Fruit fly (Drosophila melanogaster): ENCODE measurements around the gene amrt.

amrt gene

dm6 chrX:13783958-13784907, 2.0 kb downstream of the amrt start:
- TF ChIP-seq net (GFP tag; optimal IDR thresholded peaks at IDR 0.05) (peak; percentile 69), fkh (GFP tag; optimal IDR thresholded peaks at IDR 0.05) (no peak), fd85E (GFP tag; optimal IDR thresholded peaks at IDR 0.05) (no peak), CG7368 (GFP tag; optimal IDR thresholded peaks at IDR 0.05) (peak; percentile 3), CG11902 (GFP tag; optimal IDR thresholded peaks at IDR 0.05) (peak; percentile 5), CG6163 (GFP tag; IDR thresholded peaks at IDR 0.05) (no peak), CG15336 (GFP tag; IDR thresholded peaks at IDR 0.05) (peak; percentile 77), CG1621 (tag; optimal IDR thresholded peaks at IDR 0.05) (peak; percentile 0), Hr4 (GFP tag; optimal IDR thresholded peaks at IDR 0.05) (peak; percentile 84), CG8319 (GFP tag; optimal IDR thresholded peaks at IDR 0.05) (no peak), CG3032 (tag; optimal IDR thresholded peaks at IDR 0.05) (peak; percentile 43), cyc (GFP tag; optimal IDR thresholded peaks at IDR 0.05) (peak; percentile 13), dsx (GFP tag; optimal IDR thresholded peaks at IDR 0.05; ENCODE audit: poor library complexity, severe bottlenecking) (peak; percentile 57), acj6 (GFP tag; optimal IDR thresholded peaks at IDR 0.05) (peak; percentile 57), Ets21C (GFP tag; optimal IDR thresholded peaks at IDR 0.05) (no peak), ss (GFP tag; optimal IDR thresholded peaks at IDR 0.05) (peak; percentile 19 to 23), esn (GFP tag; optimal IDR thresholded peaks at IDR 0.05) (peak; percentile 31), Lpt (GFP tag; optimal IDR thresholded peaks at IDR 0.05) (peak; percentile 23), CG10631 (GFP tag; optimal IDR thresholded peaks at IDR 0.05) (peak; percentile 16), CG6854 (GFP tag; optimal IDR thresholded peaks at IDR 0.05) (no peak), dac (GFP tag; optimal IDR thresholded peaks at IDR 0.05) (peak; percentile 58), eg (GFP tag; IDR thresholded peaks at IDR 0.05) (peak; percentile 74), Smox (GFP tag; optimal IDR thresholded peaks at IDR 0.05) (peak; percentile 27), topi (GFP tag; optimal IDR thresholded peaks at IDR 0.05) (peak; percentile 27), achi (GFP tag; optimal IDR thresholded peaks at IDR 0.05) (peak; percentile 38), Blimp-1 (GFP tag; optimal IDR thresholded peaks at IDR 0.05) (no peak), Eip93F (GFP tag; optimal IDR thresholded peaks at IDR 0.05) (no peak), Eip78C (GFP tag) (peak; percentile 88), pdm3 (GFP tag; optimal IDR thresholded peaks at IDR 0.05) (peak; percentile 66), CG6808 (GFP tag; optimal IDR thresholded peaks at IDR 0.05) (peak; percentile 23), CG9139 (GFP tag; optimal IDR thresholded peaks at IDR 0.05) (no peak), spab (GFP tag; optimal IDR thresholded peaks at IDR 0.05) (no peak), CG16779 (tag; optimal IDR thresholded peaks at IDR 0.05) (peak; percentile 8), Sox15 (GFP tag; optimal IDR thresholded peaks at IDR 0.05) (no peak), fd59A (GFP tag; optimal IDR thresholded peaks at IDR 0.05) (peak; percentile 28), CG11294 (GFP tag; IDR thresholded peaks at IDR 0.05) (peak; percentile 57), CG31627 (GFP tag; optimal IDR thresholded peaks at IDR 0.05) (peak; percentile 32), Met (GFP tag; optimal IDR thresholded peaks at IDR 0.05) (peak; percentile 56), lz (GFP tag; optimal IDR thresholded peaks at IDR 0.05) (peak; percentile 36), CG8632 (GFP tag; optimal IDR thresholded peaks at IDR 0.05) (no peak), CG6276 (GFP tag; optimal IDR thresholded peaks at IDR 0.05) (peak; percentile 68), CG32006 (GFP tag; optimal IDR thresholded peaks at IDR 0.05) (peak; percentile 89), Sox14 (GFP tag; optimal IDR thresholded peaks at IDR 0.05) (peak; percentile 32), CG6792 (GFP tag; optimal IDR thresholded peaks at IDR 0.05) (peak; percentile 27), Ets96B (tag; optimal IDR thresholded peaks at IDR 0.05) (peak; percentile 27), OdsH (GFP tag; optimal IDR thresholded peaks at IDR 0.05) (peak; percentile 66), vri (GFP tag; optimal IDR thresholded peaks at IDR 0.05) (no peak), CG8119 (GFP tag; IDR thresholded peaks at IDR 0.05) (peak; percentile 72), CG3919 (GFP tag; optimal IDR thresholded peaks at IDR 0.05) (peak; percentile 61), svp (GFP tag) (peak; percentile 49)

All from whole organism, prepupa.